Fruit fly (Drosophila melanogaster) whole organism, prepupa: ENCODE data around the gene CG42245.

Experiments used
- Blimp-1 ChIP-seq: fragments of 200-800 bp; sonication (Bioruptor generic); optimal IDR thresholded peaks from 3 replicates; lab custom pipeline; 2017; ENCODE audit warnings: missing biosample characterization, missing genetic modification characterization, mild to moderate bottlenecking, moderate library complexity, missing genetic modification reagents
- CG10631 ChIP-seq: fragments of 200-800 bp; sonication (Bioruptor generic); optimal IDR thresholded peaks from 2 replicates; lab custom pipeline; 2016; ENCODE audit warnings: missing biosample characterization, missing genetic modification characterization
- CG10669 ChIP-seq: fragments of 200-800 bp; sonication (Bioruptor generic); optimal IDR thresholded peaks from 3 replicates; lab custom pipeline; 2018; ENCODE audit warnings: missing biosample characterization, mild to moderate bottlenecking, missing genetic modification characterization, moderate library complexity
- CG11762 ChIP-seq: fragments of 200-800 bp; sonication (Bioruptor generic); optimal IDR thresholded peaks from 3 replicates; lab custom pipeline; 2016; ENCODE audit warnings: missing biosample characterization, missing genetic modification characterization; ENCODE audit not compliant: insufficient read depth
- CG15336 ChIP-seq: fragments of 200-800 bp; sonication (Bioruptor generic); IDR thresholded peaks from 2 replicates; pipeline ENCODE4 v1.3.6; 2022; ENCODE audit warnings: missing biosample characterization, missing genetic modification characterization
- CG1621 ChIP-seq: fragments of 200-800 bp; sonication (Bioruptor generic); optimal IDR thresholded peaks from 3 replicates; lab custom pipeline; 2018; ENCODE audit warnings: missing biosample characterization, mild to moderate bottlenecking, missing genetic modification characterization
- CG16779 ChIP-seq: fragments of 200-800 bp; sonication (Bioruptor generic); optimal IDR thresholded peaks from 3 replicates; lab custom pipeline; 2017; ENCODE audit warnings: missing biosample characterization, mild to moderate bottlenecking, missing genetic modification characterization
- CG3032 ChIP-seq: fragments of 200-800 bp; optimal IDR thresholded peaks from 2 replicates; lab custom pipeline; 2019; ENCODE audit warnings: missing biosample characterization, mild to moderate bottlenecking, missing genetic modification characterization, moderate library complexity
- CG31627 ChIP-seq: fragments of 200-800 bp; sonication (Bioruptor generic); optimal IDR thresholded peaks from 3 replicates; lab custom pipeline; 2016; ENCODE audit warnings: missing biosample characterization, missing genetic modification characterization
- CG32006 ChIP-seq: fragments of 200-800 bp; sonication (Bioruptor generic); optimal IDR thresholded peaks from 3 replicates; lab custom pipeline; 2017; ENCODE audit warnings: missing biosample characterization, mild to moderate bottlenecking, missing genetic modification characterization
- CG34406 ChIP-seq: fragments of 200-800 bp; sonication (Bioruptor generic); optimal IDR thresholded peaks from 3 replicates; lab custom pipeline; 2016; ENCODE audit warnings: missing biosample characterization, missing genetic modification characterization
- CG3919 ChIP-seq: fragments of 200-800 bp; sonication (Bioruptor generic); optimal IDR thresholded peaks from 3 replicates; lab custom pipeline; 2016; ENCODE audit warnings: missing biosample characterization, missing genetic modification characterization
- CG6276 ChIP-seq: fragments of 200-800 bp; sonication (Bioruptor generic); optimal IDR thresholded peaks from 2 replicates; lab custom pipeline; 2017; ENCODE audit warnings: missing biosample characterization, mild to moderate bottlenecking, missing genetic modification characterization
- CG6808 ChIP-seq: fragments of 200-800 bp; sonication (Bioruptor generic); optimal IDR thresholded peaks from 3 replicates; lab custom pipeline; 2017; ENCODE audit warnings: missing biosample characterization, missing genetic modification characterization, mild to moderate bottlenecking, moderate library complexity, missing genetic modification reagents
- CG7368 ChIP-seq: fragments of 200-800 bp; sonication (Bioruptor generic); optimal IDR thresholded peaks from 3 replicates; lab custom pipeline; 2016; ENCODE audit warnings: missing biosample characterization, missing genetic modification characterization
- CG8119 ChIP-seq: fragments of 200-800 bp; sonication (Bioruptor generic); IDR thresholded peaks from 3 replicates; pipeline ENCODE4 v1.3.6; 2022; ENCODE audit warnings: missing biosample characterization, missing genetic modification characterization
- CG8319 ChIP-seq: fragments of 200-800 bp; sonication (Bioruptor generic); optimal IDR thresholded peaks from 3 replicates; lab custom pipeline; 2016; ENCODE audit warnings: missing biosample characterization, missing genetic modification characterization
- CG9139 ChIP-seq: fragments of 200-800 bp; sonication (Bioruptor generic); optimal IDR thresholded peaks from 3 replicates; lab custom pipeline; 2017; ENCODE audit warnings: missing biosample characterization, mild to moderate bottlenecking, missing genetic modification characterization
- Eip75B ChIP-seq: fragments of 200-800 bp; sonication (Bioruptor generic); optimal IDR thresholded peaks from 3 replicates; lab custom pipeline; 2016; ENCODE audit warnings: missing biosample characterization, missing genetic modification characterization
- Eip93F ChIP-seq: fragments of 200-800 bp; sonication (Bioruptor generic); optimal IDR thresholded peaks from 2 replicates; lab custom pipeline; 2016; ENCODE audit warnings: missing biosample characterization, mild to moderate bottlenecking, missing genetic modification characterization
- Ets21C ChIP-seq: fragments of 200-800 bp; sonication (Bioruptor generic); optimal IDR thresholded peaks from 3 replicates; lab custom pipeline; 2016; ENCODE audit warnings: missing biosample characterization, missing genetic modification characterization
- Ets96B ChIP-seq: fragments of 200-800 bp; optimal IDR thresholded peaks from 2 replicates; lab custom pipeline; 2019; ENCODE audit warnings: missing biosample characterization, mild to moderate bottlenecking, missing genetic modification characterization, moderate library complexity
- Gug ChIP-seq: fragments of 200-800 bp; sonication (Bioruptor generic); IDR thresholded peaks from 2 replicates; pipeline ENCODE4 v1.3.6; 2022; ENCODE audit warnings: missing biosample characterization, missing genetic modification characterization
- Hr39 ChIP-seq: fragments of 200-800 bp; sonication (Bioruptor generic); optimal IDR thresholded peaks from 2 replicates; lab custom pipeline; 2016; ENCODE audit warnings: missing biosample characterization, missing genetic modification characterization
- Hr4 ChIP-seq: fragments of 200-800 bp; sonication (Bioruptor generic); optimal IDR thresholded peaks from 3 replicates; lab custom pipeline; 2016; ENCODE audit warnings: missing biosample characterization, missing genetic modification characterization
- Lpt ChIP-seq: fragments of 200-800 bp; sonication (Bioruptor generic); optimal IDR thresholded peaks from 3 replicates; lab custom pipeline; 2016; ENCODE audit warnings: missing biosample characterization, missing genetic modification characterization
- OdsH ChIP-seq: fragments of 200-800 bp; sonication (Bioruptor generic); optimal IDR thresholded peaks from 3 replicates; lab custom pipeline; 2016; ENCODE audit warnings: missing biosample characterization, missing genetic modification characterization
- Smox ChIP-seq: fragments of 200-800 bp; sonication (Bioruptor generic); optimal IDR thresholded peaks from 3 replicates; lab custom pipeline; 2016; ENCODE audit warnings: missing biosample characterization, missing genetic modification characterization
- Sox102F ChIP-seq: fragments of 200-800 bp; sonication (Bioruptor generic); optimal IDR thresholded peaks from 2 replicates; lab custom pipeline; 2016; ENCODE audit warnings: missing biosample characterization, mild to moderate bottlenecking, missing genetic modification characterization
- Sox14 ChIP-seq: fragments of 200-800 bp; sonication (Bioruptor generic); optimal IDR thresholded peaks from 3 replicates; lab custom pipeline; 2016; ENCODE audit warnings: missing biosample characterization, missing genetic modification characterization
- achi ChIP-seq: fragments of 200-800 bp; sonication (Bioruptor generic); optimal IDR thresholded peaks from 3 replicates; lab custom pipeline; 2016; ENCODE audit warnings: missing biosample characterization, missing genetic modification characterization
- acj6 ChIP-seq: fragments of 200-800 bp; sonication (Bioruptor generic); optimal IDR thresholded peaks from 3 replicates; lab custom pipeline; 2016; ENCODE audit warnings: missing biosample characterization, missing genetic modification characterization
- cyc ChIP-seq: fragments of 200-800 bp; sonication (Bioruptor generic); optimal IDR thresholded peaks from 3 replicates; lab custom pipeline; 2016; ENCODE audit warnings: missing biosample characterization, missing genetic modification characterization
- dac ChIP-seq: fragments of 200-800 bp; sonication (Bioruptor generic); optimal IDR thresholded peaks from 2 replicates; lab custom pipeline; 2017; ENCODE audit warnings: missing biosample characterization, mild to moderate bottlenecking, missing genetic modification characterization
- dsx ChIP-seq: fragments of 200-800 bp; optimal IDR thresholded peaks from 3 replicates; lab custom pipeline; 2019; ENCODE audit warnings: missing biosample characterization, mild to moderate bottlenecking, missing genetic modification characterization, moderate library complexity; ENCODE audit not compliant: poor library complexity, severe bottlenecking
- eg ChIP-seq: fragments of 200-800 bp; sonication (Bioruptor generic); IDR thresholded peaks from 3 replicates; pipeline ENCODE4 v1.3.6; 2022; ENCODE audit warnings: missing biosample characterization, missing genetic modification characterization
- esn ChIP-seq: fragments of 200-800 bp; sonication (Bioruptor generic); optimal IDR thresholded peaks from 2 replicates; lab custom pipeline; 2016; ENCODE audit warnings: missing biosample characterization, mild to moderate bottlenecking, missing genetic modification characterization, moderate library complexity
- fd59A ChIP-seq: fragments of 200-800 bp; sonication (Bioruptor generic); optimal IDR thresholded peaks from 2 replicates; lab custom pipeline; 2017; ENCODE audit warnings: missing biosample characterization, mild to moderate bottlenecking, missing genetic modification characterization, missing genetic modification reagents
- fd85E ChIP-seq: fragments of 200-800 bp; sonication (Bioruptor generic); optimal IDR thresholded peaks from 3 replicates; lab custom pipeline; 2016; ENCODE audit warnings: missing biosample characterization, missing genetic modification characterization
- lz ChIP-seq: fragments of 200-800 bp; sonication (Bioruptor generic); optimal IDR thresholded peaks from 3 replicates; lab custom pipeline; 2016; ENCODE audit warnings: missing biosample characterization, missing genetic modification characterization
- net ChIP-seq: fragments of 200-800 bp; sonication (Bioruptor generic); optimal IDR thresholded peaks from 3 replicates; lab custom pipeline; 2016; ENCODE audit warnings: missing biosample characterization, missing genetic modification characterization
- pdm3 ChIP-seq: fragments of 200-800 bp; sonication (Bioruptor generic); optimal IDR thresholded peaks from 3 replicates; lab custom pipeline; 2016; ENCODE audit warnings: missing biosample characterization, missing genetic modification characterization
- salr ChIP-seq, 2 experiments: fragments of 200-800 bp; sonication (Bioruptor generic); optimal IDR thresholded peaks; 3 replicates each; lab custom pipeline; 2016 to 2018; ENCODE audit warnings: missing biosample characterization in 2 of 2, missing genetic modification characterization in 2 of 2, mild to moderate bottlenecking in 1 of 2
- ss ChIP-seq, 2 experiments: fragments of 200-800 bp; sonication (Bioruptor generic); optimal IDR thresholded peaks; 2 replicates in 1 of 2; 3 replicates in 1 of 2; lab custom pipeline; 2017 to 2018; ENCODE audit warnings: mild to moderate bottlenecking in 2 of 2, missing biosample characterization in 2 of 2, missing genetic modification characterization in 2 of 2, moderate library complexity in 1 of 2
- svp ChIP-seq: fragments of 200-800 bp; sonication (Bioruptor generic); peaks from one replicate; lab custom pipeline; 2016; ENCODE audit warnings: missing biosample characterization, missing genetic modification characterization
- topi ChIP-seq: fragments of 200-800 bp; sonication (Bioruptor generic); optimal IDR thresholded peaks from 3 replicates; lab custom pipeline; 2016; ENCODE audit warnings: missing biosample characterization, missing genetic modification characterization

The CG42245 gene

dm6 chr3L:2589167-2589910 lies 42.2 kb upstream of the CG42245 start, which contains the start of gene dos (continued):
- peak; percentile 26 for TF ChIP-seq CG6808
- peak; percentile 66 for TF ChIP-seq CG6276 (GFP tag; lab: Kevin White, UChicago)
- TF ChIP-seq Sox14 (GFP tag; lab: Kevin White, UChicago), result peak; percentile 60
- TF ChIP-seq Gug (GFP tag; lab: Robert Waterston, UW), result no peak
- TF ChIP-seq CG16779 (tag; lab: Kevin White, UChicago), result no peak
- TF ChIP-seq CG8319 (GFP tag; lab: Kevin White, UChicago), result no peak
- peak; percentile 34 for TF ChIP-seq acj6 (GFP tag; lab: Kevin White, UChicago)
- TF ChIP-seq pdm3 (GFP tag; lab: Kevin White, UChicago), result peak; percentile 45
- peak; percentile 27 for TF ChIP-seq CG10631 (GFP tag; lab: Kevin White, UChicago)
- no peak for TF ChIP-seq CG11762
- TF ChIP-seq Lpt (GFP tag; lab: Kevin White, UChicago), result no peak
- TF ChIP-seq CG10669, result peak; percentile 2
- TF ChIP-seq CG8119 (GFP tag; lab: Robert Waterston, UW), result no peak
- peak; percentile 57 for TF ChIP-seq esn (GFP tag; lab: Kevin White, UChicago)
- peak; percentile 6 for TF ChIP-seq achi (GFP tag; lab: Kevin White, UChicago)
- peak; percentile 23 for TF ChIP-seq Sox102F (GFP tag; lab: Kevin White, UChicago)
- no peak for TF ChIP-seq dac (GFP tag; lab: Kevin White, UChicago)
- TF ChIP-seq eg (GFP tag; lab: Robert Waterston, UW), result no peak
- no peak for TF ChIP-seq Blimp-1
- TF ChIP-seq fd59A (GFP tag; lab: Kevin White, UChicago), result no peak
- TF ChIP-seq fd85E (GFP tag; lab: Kevin White, UChicago), result no peak
- no peak for TF ChIP-seq CG9139
- TF ChIP-seq topi (GFP tag; lab: Kevin White, UChicago), result peak; percentile 41
- no peak for TF ChIP-seq ss (GFP tag; optimal IDR thresholded peaks at IDR 0.05; lab: Kevin White, UChicago)
- peak; percentile 30 for TF ChIP-seq Eip75B (GFP tag; lab: Kevin White, UChicago)
- TF ChIP-seq dsx, result peak; percentile 34
- peak; percentile 6 for TF ChIP-seq Eip93F
- TF ChIP-seq cyc (GFP tag; lab: Kevin White, UChicago), result peak; percentile 30
- TF ChIP-seq CG3032, result peak; percentile 48
- peak; percentile 30 for TF ChIP-seq Ets21C (GFP tag; lab: Kevin White, UChicago)
- TF ChIP-seq CG34406, result no peak
- peak; percentile 82 for TF ChIP-seq svp (GFP tag; lab: Kevin White, UChicago)
- no peak for TF ChIP-seq CG15336 (GFP tag; lab: Robert Waterston, UW)
- TF ChIP-seq lz (GFP tag; lab: Kevin White, UChicago), result peak; percentile 41
- TF ChIP-seq Smox (GFP tag; lab: Kevin White, UChicago), result peak; percentile 34
- TF ChIP-seq OdsH (GFP tag; lab: Kevin White, UChicago), result peak; percentile 23
- TF ChIP-seq CG31627, result peak; percentile 44

- no peak for TF ChIP-seq Hr39
- TF ChIP-seq Hr4, result peak; percentile 56
- peak in 1 of 2 experiments; percentile 15 for TF ChIP-seq ss (GFP tag; optimal IDR thresholded peaks at IDR 0.05; lab: Kevin White, UChicago)
- TF ChIP-seq svp (GFP tag; lab: Kevin White, UChicago), result peak; percentile 49
- TF ChIP-seq CG6276 (GFP tag; lab: Kevin White, UChicago), result peak; percentile 12
- peak; percentile 69 for TF ChIP-seq CG32006
- no peak for TF ChIP-seq Ets96B (tag; lab: Kevin White, UChicago)
- peak; percentile 44 for TF ChIP-seq net (GFP tag; lab: Kevin White, UChicago)
- TF ChIP-seq CG16779 (tag; lab: Kevin White, UChicago), result no peak
- peak; percentile 34 for TF ChIP-seq pdm3 (GFP tag; lab: Kevin White, UChicago)
- TF ChIP-seq CG7368, result peak; percentile 18
- TF ChIP-seq Lpt (GFP tag; lab: Kevin White, UChicago), result peak; percentile 4
- TF ChIP-seq CG1621, result no peak
- peak; percentile 60 for TF ChIP-seq CG10631 (GFP tag; lab: Kevin White, UChicago)
- no peak for TF ChIP-seq Gug (GFP tag; lab: Robert Waterston, UW)
- no peak for TF ChIP-seq CG3032
- peak; percentile 49 for TF ChIP-seq CG3919 (GFP tag; lab: Kevin White, UChicago)
- TF ChIP-seq salr (GFP tag; optimal IDR thresholded peaks at IDR 0.05; lab: Kevin White, UChicago), result peak in 1 of 2 experiments; percentile 72
- no peak for TF ChIP-seq dac (GFP tag; lab: Kevin White, UChicago)
- peak; percentile 4 for TF ChIP-seq Sox14 (GFP tag; lab: Kevin White, UChicago)
- peak; percentile 31 for TF ChIP-seq lz (GFP tag; lab: Kevin White, UChicago)
Measured at dm6 chr3L:2589911-2590763, 41.4 kb upstream of the CG42245 start.
